Worm (Caenorhabditis elegans) whole organism, mixed stage, embryonic: ENCODE data around the gene sru-20.

Experiments used
- bed-3 ChIP-seq: fragments of 200-800 bp; sonication (Bioruptor generic); optimal IDR thresholded peaks from 3 replicates; lab custom pipeline; 2018; ENCODE audit warnings: mild to moderate bottlenecking, missing genetic modification characterization, moderate library complexity, missing compliant biosample characterization
- blmp-1 ChIP-seq: fragments of 150-350 bp; optimal IDR thresholded peaks from 2 replicates; lab custom pipeline; 2014; ENCODE audit warnings: missing biosample characterization, missing genetic modification characterization
- ceh-39 ChIP-seq: fragments of 150-350 bp; optimal IDR thresholded peaks from 2 replicates; lab custom pipeline; 2014; ENCODE audit warnings: missing biosample characterization, missing genetic modification characterization
- ceh-43 ChIP-seq: fragments of 200-800 bp; sonication (Bioruptor generic); optimal IDR thresholded peaks from 2 replicates; lab custom pipeline; 2018; ENCODE audit warnings: mild to moderate bottlenecking, missing genetic modification characterization, moderate library complexity, missing compliant biosample characterization
- ceh-83 ChIP-seq: fragments of 200-800 bp; sonication (Bioruptor generic); optimal IDR thresholded peaks from 2 replicates; lab custom pipeline; 2018; ENCODE audit warnings: mild to moderate bottlenecking, missing genetic modification characterization, missing compliant biosample characterization
- ces-1 ChIP-seq: fragments of 150-350 bp; optimal IDR thresholded peaks from 2 replicates; lab custom pipeline; 2014; ENCODE audit warnings: missing biosample characterization, missing genetic modification reagents, missing genetic modification characterization
- drap-1 ChIP-seq: fragments of 200-800 bp; sonication (Bioruptor generic); optimal IDR thresholded peaks from 3 replicates; lab custom pipeline; 2018; ENCODE audit warnings: mild to moderate bottlenecking, missing genetic modification characterization, missing compliant biosample characterization
- elt-1 ChIP-seq: sonication (generic microtip); optimal IDR thresholded peaks from 2 replicates; lab custom pipeline; 2017; ENCODE audit warnings: missing genetic modification characterization, mild to moderate bottlenecking, missing compliant biosample characterization, antibody characterized with exemption, moderate library complexity, borderline replicate concordance; ENCODE audit not compliant: insufficient read depth
- flh-1 ChIP-seq: fragments of 200-800 bp; sonication (Bioruptor generic); optimal IDR thresholded peaks from 2 replicates; lab custom pipeline; 2018; ENCODE audit warnings: mild to moderate bottlenecking, missing genetic modification characterization, moderate library complexity, missing compliant biosample characterization
- ham-2 ChIP-seq: fragments of 200-800 bp; sonication (Bioruptor generic); optimal IDR thresholded peaks from 2 replicates; lab custom pipeline; 2018; ENCODE audit warnings: mild to moderate bottlenecking, missing genetic modification characterization, missing compliant biosample characterization
- lin-13 ChIP-seq: fragments of 150-350 bp; optimal IDR thresholded peaks from 2 replicates; lab custom pipeline; 2014; ENCODE audit warnings: missing biosample characterization, missing genetic modification characterization
- lin-32 ChIP-seq: fragments of 200-800 bp; sonication (Bioruptor generic); optimal IDR thresholded peaks from 2 replicates; lab custom pipeline; 2018; ENCODE audit warnings: mild to moderate bottlenecking, missing genetic modification characterization, missing compliant biosample characterization
- lsy-2 ChIP-seq: fragments of 150-350 bp; optimal IDR thresholded peaks from 2 replicates; lab custom pipeline; 2014; ENCODE audit warnings: missing biosample characterization, missing genetic modification characterization
- mab-5 ChIP-seq: fragments of 150-350 bp; optimal IDR thresholded peaks from 2 replicates; lab custom pipeline; 2014; ENCODE audit warnings: missing biosample characterization, missing genetic modification characterization
- mep-1 ChIP-seq: fragments of 150-350 bp; optimal IDR thresholded peaks from 2 replicates; lab custom pipeline; 2017; ENCODE audit warnings: missing biosample characterization, missing genetic modification reagents, missing genetic modification characterization, inconsistent platforms
- mls-2 ChIP-seq: sonication (generic microtip); optimal IDR thresholded peaks from 2 replicates; lab custom pipeline; 2016; ENCODE audit warnings: mild to moderate bottlenecking, missing genetic modification characterization, moderate library complexity, missing compliant biosample characterization
- nhr-12 ChIP-seq: fragments of 150-350 bp; optimal IDR thresholded peaks from 2 replicates; lab custom pipeline; 2014; ENCODE audit warnings: missing biosample characterization, missing genetic modification characterization
- nhr-2 ChIP-seq: fragments of 150-350 bp; optimal IDR thresholded peaks from 2 replicates; lab custom pipeline; 2014; ENCODE audit warnings: missing biosample characterization, missing genetic modification characterization
- nhr-28 ChIP-seq: fragments of 150-350 bp; optimal IDR thresholded peaks from 2 replicates; lab custom pipeline; 2014; ENCODE audit warnings: missing biosample characterization, missing genetic modification characterization
- nhr-76 ChIP-seq: sonication (generic microtip); optimal IDR thresholded peaks from 2 replicates; lab custom pipeline; 2017; ENCODE audit warnings: missing biosample characterization, missing genetic modification characterization
- sptf-1 ChIP-seq: sonication (generic microtip); optimal IDR thresholded peaks from 2 replicates; lab custom pipeline; 2017; ENCODE audit warnings: mild to moderate bottlenecking, missing genetic modification characterization, moderate library complexity, missing compliant biosample characterization
- tbx-8 ChIP-seq: fragments of 200-800 bp; sonication (Bioruptor generic); optimal IDR thresholded peaks from 2 replicates; lab custom pipeline; 2018; ENCODE audit warnings: mild to moderate bottlenecking, missing genetic modification characterization, moderate library complexity, missing compliant biosample characterization
- unc-120 ChIP-seq: sonication (generic microtip); optimal IDR thresholded peaks from 2 replicates; lab custom pipeline; 2017; ENCODE audit warnings: missing genetic modification characterization, missing compliant biosample characterization; ENCODE audit not compliant: poor library complexity, severe bottlenecking
- unc-39 ChIP-seq: fragments of 150-350 bp; optimal IDR thresholded peaks from 2 replicates; lab custom pipeline; 2014; ENCODE audit warnings: missing biosample characterization, missing genetic modification characterization
- unc-62 ChIP-seq: fragments of 150-350 bp; optimal IDR thresholded peaks from 2 replicates; lab custom pipeline; 2014; ENCODE audit warnings: missing biosample characterization, missing genetic modification reagents, missing genetic modification characterization
- zip-8 ChIP-seq: fragments of 150-350 bp; optimal IDR thresholded peaks from 2 replicates; lab custom pipeline; 2014; ENCODE audit warnings: missing biosample characterization, missing genetic modification characterization
- ztf-11 ChIP-seq: fragments of 150-350 bp; optimal IDR thresholded peaks from 2 replicates; lab custom pipeline; 2014; ENCODE audit warnings: missing biosample characterization, missing genetic modification characterization

Gene sru-20

DNA sequence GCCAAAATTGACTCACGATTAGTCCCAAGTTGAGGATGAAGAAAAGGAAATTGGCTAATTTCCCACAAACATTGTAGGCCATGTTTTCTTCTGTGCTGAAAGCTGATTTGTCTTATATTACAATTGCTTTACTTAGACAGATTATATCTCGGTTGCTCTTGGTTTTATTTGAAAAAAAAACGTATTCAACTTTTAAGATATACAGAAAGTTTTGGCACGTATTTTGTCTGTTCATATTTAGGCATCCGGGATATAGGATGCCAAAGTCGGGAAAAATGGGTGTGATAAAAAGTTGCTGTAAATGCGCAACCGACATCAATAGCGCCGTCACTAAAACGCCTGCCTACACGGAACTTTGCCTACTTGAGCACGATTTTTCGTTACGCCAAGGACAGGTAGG, 24.9 kb downstream of the sru-20 start, which contains the start of gene tsp-4:
Gene tsp-4, minus strand, starts transcription at position 101 of the 400 bp plus-strand sequence.
- TF ChIP-seq ceh-43 (GFP tag; lab: Kevin White, UChicago) (no peak), unc-62 (GFP tag; lab: Kevin White, UChicago) (no peak), unc-120 (tag; lab: Kevin White, UChicago) (no peak), lin-32 (GFP tag; lab: Kevin White, UChicago) (no peak), ceh-39 (tag; lab: Kevin White, UChicago) (no peak), sptf-1 (tag; lab: Kevin White, UChicago) (no peak), flh-1 (GFP tag; lab: Kevin White, UChicago) (no peak)
- TF ChIP-seq, all 35 proteins: peak for 0

DNA sequence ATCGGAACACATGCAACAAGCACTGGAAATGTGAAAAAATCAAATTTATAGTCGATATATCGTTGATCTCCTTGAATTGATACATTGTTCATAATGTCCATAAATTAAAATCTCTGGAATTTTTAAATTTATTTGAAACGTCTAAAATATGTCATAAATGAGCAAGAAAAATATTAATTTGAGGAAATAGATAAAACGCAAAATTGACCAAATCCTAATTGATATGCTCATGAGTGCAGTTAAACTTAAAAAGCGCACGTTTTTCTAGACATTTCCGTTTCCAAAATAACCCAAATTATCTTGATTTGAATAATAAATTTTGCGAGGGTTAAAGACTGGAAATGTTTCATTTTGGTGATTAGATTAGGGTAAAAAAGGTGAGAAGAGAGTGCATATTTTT, 27.2 kb downstream of the sru-20 start, which contains the start of gene sru-13:
Gene sru-13, minus strand, starts transcription at position 101 of the 400 bp plus-strand sequence.
- no peak for TF ChIP-seq mep-1 (tag; lab: Kevin White, UChicago)
- TF ChIP-seq nhr-76: no peak
- no peak for TF ChIP-seq lin-32 (GFP tag; lab: Kevin White, UChicago)
- TF ChIP-seq mls-2 (tag; lab: Kevin White, UChicago): no peak

DNA sequence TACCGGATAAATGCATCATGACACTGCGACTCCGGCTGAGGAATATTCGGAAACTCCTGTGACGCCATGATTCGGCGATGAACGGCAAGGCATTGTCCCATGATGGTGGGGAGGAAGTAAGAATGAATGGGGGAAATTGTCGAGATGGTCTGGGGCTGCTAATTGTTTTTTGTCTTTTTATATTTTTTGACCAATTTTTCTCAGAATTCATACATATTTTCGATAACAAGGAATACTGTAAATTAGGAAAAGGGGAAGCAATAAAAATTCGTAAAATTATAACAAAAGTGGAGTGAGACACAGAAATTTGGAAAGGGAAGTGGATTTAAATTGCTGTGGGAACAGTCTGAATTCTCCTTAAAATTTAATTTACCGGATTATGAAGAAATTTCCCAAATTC, 30.1 kb downstream of the sru-20 start, which contains the start of gene eak-4:
Gene eak-4, minus strand, starts transcription at position 101 of the 400 bp plus-strand sequence.
- TF ChIP-seq nhr-12 (no peak), ham-2 (GFP tag; lab: Kevin White, UChicago) (no peak), zip-8 (tag; lab: Kevin White, UChicago) (no peak), elt-1 (tag; lab: Kevin White, UChicago) (no peak), blmp-1 (tag; lab: Kevin White, UChicago) (no peak), mab-5 (no peak), ceh-83 (GFP tag; lab: Kevin White, UChicago) (no peak), lsy-2 (tag; lab: Kevin White, UChicago) (no peak), ztf-11 (tag; lab: Kevin White, UChicago) (no peak), ces-1 (GFP tag; lab: Kevin White, UChicago) (no peak), unc-62 (GFP tag; lab: Kevin White, UChicago) (no peak)

DNA sequence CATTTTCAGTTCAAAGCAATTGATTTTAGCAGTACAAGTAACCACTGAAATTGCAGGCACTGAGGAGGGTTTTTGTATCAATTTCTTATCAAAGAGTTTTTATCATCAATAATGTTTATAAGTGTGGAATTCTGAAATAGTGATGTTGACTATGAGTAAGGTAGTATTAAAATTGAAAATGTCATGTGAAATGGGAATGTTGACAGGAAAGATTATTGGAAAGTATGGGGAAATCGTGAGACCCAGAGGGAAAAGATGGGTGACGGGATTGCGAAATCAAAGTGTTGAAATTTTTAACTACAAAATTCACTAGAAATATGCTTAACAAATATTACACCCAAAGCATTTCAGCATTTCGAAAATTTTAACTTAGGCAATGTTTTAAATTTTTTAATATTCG, 31.9 kb downstream of the sru-20 start, which contains the start of gene F53B2.8:
Gene F53B2.8, minus strand, starts transcription at position 180 of the 400 bp plus-strand sequence.
- TF ChIP-seq zip-8 (tag; lab: Kevin White, UChicago): no peak
- no peak for TF ChIP-seq nhr-76
- TF ChIP-seq ceh-39 (tag; lab: Kevin White, UChicago): no peak
- no peak for TF ChIP-seq sptf-1 (tag; lab: Kevin White, UChicago)
- no peak for TF ChIP-seq lin-32 (GFP tag; lab: Kevin White, UChicago)
- TF ChIP-seq ceh-43 (GFP tag; lab: Kevin White, UChicago): no peak
- TF ChIP-seq unc-39: no peak
- TF ChIP-seq bed-3 (GFP tag; lab: Kevin White, UChicago): no peak
- TF ChIP-seq lsy-2 (tag; lab: Kevin White, UChicago): no peak
- no peak for TF ChIP-seq tbx-8 (GFP tag; lab: Kevin White, UChicago)
- TF ChIP-seq ces-1 (GFP tag; lab: Kevin White, UChicago): no peak

DNA sequence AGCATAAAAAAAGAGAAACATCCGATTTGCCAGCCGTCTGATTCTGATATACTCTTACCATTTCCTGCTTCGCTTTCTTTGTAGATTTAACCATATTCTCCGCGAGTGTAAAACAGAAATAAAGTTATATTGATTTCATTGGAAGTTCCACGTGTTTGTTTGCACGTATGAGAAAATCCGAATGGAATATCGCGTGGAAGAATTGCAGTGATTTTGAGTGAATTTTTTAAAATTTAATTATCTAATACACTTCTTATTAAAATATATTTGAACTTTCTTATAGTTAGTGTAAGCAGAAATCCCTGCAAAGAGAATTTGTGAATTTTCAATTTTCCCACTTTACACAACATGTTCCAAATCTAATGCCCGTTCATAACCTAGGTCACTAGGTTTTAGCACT, 35.8 kb downstream of the sru-20 start, which contains the start of gene F53B2.5:
Gene F53B2.5, minus strand, starts transcription at position 101 of the 400 bp plus-strand sequence.
- TF ChIP-seq ceh-39 (tag; lab: Kevin White, UChicago) (no peak), lin-13 (no peak), ceh-83 (GFP tag; lab: Kevin White, UChicago) (no peak), nhr-76 (no peak), ces-1 (GFP tag; lab: Kevin White, UChicago) (no peak), drap-1 (no peak), zip-8 (tag; lab: Kevin White, UChicago) (no peak), blmp-1 (tag; lab: Kevin White, UChicago) (no peak), elt-1 (tag; lab: Kevin White, UChicago) (no peak), nhr-2 (tag; lab: Kevin White, UChicago) (no peak)

DNA sequence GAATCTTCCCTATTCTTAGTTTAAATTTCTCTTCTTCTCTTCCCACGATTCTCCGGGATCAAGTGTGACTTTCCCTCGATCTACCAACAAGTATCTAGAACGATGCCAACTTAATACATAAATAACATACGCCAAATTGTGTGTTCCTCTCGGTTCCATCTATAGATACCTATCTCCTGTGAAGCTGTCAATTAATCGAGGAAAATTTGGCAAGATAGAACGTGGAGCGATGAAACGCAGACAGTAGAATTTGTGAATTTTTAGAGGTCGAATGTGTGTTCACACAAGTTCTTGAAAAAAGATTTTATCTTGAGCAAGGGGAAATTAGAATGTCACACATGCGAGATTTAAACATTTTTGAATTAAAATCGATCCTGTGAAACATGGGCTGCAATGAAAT, 36.2 kb downstream of the sru-20 start:
- TF ChIP-seq blmp-1 (tag; lab: Kevin White, UChicago) (no peak), nhr-12 (no peak), unc-120 (tag; lab: Kevin White, UChicago) (no peak), drap-1 (no peak), nhr-76 (no peak), mep-1 (tag; lab: Kevin White, UChicago) (no peak), lin-32 (GFP tag; lab: Kevin White, UChicago) (no peak), tbx-8 (GFP tag; lab: Kevin White, UChicago) (no peak), zip-8 (tag; lab: Kevin White, UChicago) (no peak), lsy-2 (tag; lab: Kevin White, UChicago) (no peak), nhr-28 (tag; lab: Kevin White, UChicago) (no peak), mab-5 (no peak), ces-1 (GFP tag; lab: Kevin White, UChicago) (no peak)
